Worm (Caenorhabditis elegans) whole organism, mixed stage, embryonic: ENCODE data around the gene T14G10.8.

Source experiments
- bed-3 ChIP-seq: fragments of 200-800 bp; sonication (Bioruptor generic); optimal IDR thresholded peaks from 3 replicates; lab custom pipeline; 2018; ENCODE audit warnings: mild to moderate bottlenecking, missing genetic modification characterization, moderate library complexity, missing compliant biosample characterization
- elt-3 ChIP-seq: fragments of 150-350 bp; optimal IDR thresholded peaks from 2 replicates; lab custom pipeline; 2014; ENCODE audit warnings: missing biosample characterization, missing genetic modification characterization
- ham-2 ChIP-seq: fragments of 200-800 bp; sonication (Bioruptor generic); optimal IDR thresholded peaks from 2 replicates; lab custom pipeline; 2018; ENCODE audit warnings: mild to moderate bottlenecking, missing genetic modification characterization, missing compliant biosample characterization
- mep-1 ChIP-seq: fragments of 150-350 bp; optimal IDR thresholded peaks from 2 replicates; lab custom pipeline; 2017; ENCODE audit warnings: missing biosample characterization, missing genetic modification reagents, missing genetic modification characterization, inconsistent platforms
- nhr-28 ChIP-seq: fragments of 150-350 bp; optimal IDR thresholded peaks from 2 replicates; lab custom pipeline; 2014; ENCODE audit warnings: missing biosample characterization, missing genetic modification characterization
- nhr-76 ChIP-seq: sonication (generic microtip); optimal IDR thresholded peaks from 2 replicates; lab custom pipeline; 2017; ENCODE audit warnings: missing biosample characterization, missing genetic modification characterization
- pha-4 ChIP-seq: fragments of 150-350 bp; optimal IDR thresholded peaks from 2 replicates; lab custom pipeline; 2018; ENCODE audit warnings: missing biosample characterization, missing genetic modification reagents, missing genetic modification characterization
- unc-120 ChIP-seq: sonication (generic microtip); optimal IDR thresholded peaks from 2 replicates; lab custom pipeline; 2017; ENCODE audit warnings: missing genetic modification characterization, missing compliant biosample characterization; ENCODE audit not compliant: poor library complexity, severe bottlenecking
- unc-62 ChIP-seq: fragments of 150-350 bp; optimal IDR thresholded peaks from 2 replicates; lab custom pipeline; 2014; ENCODE audit warnings: missing biosample characterization, missing genetic modification reagents, missing genetic modification characterization

ce11 chrIV:10128906-10129386 lies 17.8 kb downstream of the T14G10.8 start, which contains the start of the genes gtbp-1 and K08F4.3:
- TF ChIP-seq pha-4 (tag; lab: Kevin White, UChicago), result peak; percentile 47
- TF ChIP-seq nhr-28 (tag; lab: Kevin White, UChicago), result no peak
- TF ChIP-seq bed-3 (GFP tag; lab: Kevin White, UChicago), result no peak
- TF ChIP-seq nhr-76 (tag; lab: Kevin White, UChicago), result no peak
- peak; percentile 74 for TF ChIP-seq unc-120 (tag; lab: Kevin White, UChicago)
- no peak for TF ChIP-seq elt-3 (tag; lab: Kevin White, UChicago)
- no peak for TF ChIP-seq unc-62 (GFP tag; lab: Kevin White, UChicago)
- TF ChIP-seq ham-2 (GFP tag; lab: Kevin White, UChicago), result no peak
- peak; percentile 74 for TF ChIP-seq mep-1 (tag; lab: Kevin White, UChicago)
